Worm (Caenorhabditis elegans) whole organism, L1 larva: ENCODE results near the gene srh-87.

Experiments
- ceh-82 ChIP-seq, 3 experiments: fragments of 150-350 bp in 1 of 3; sonication (generic microtip) in 2 of 3; optimal IDR thresholded peaks; 2 replicates each; lab custom pipeline; 2014 to 2017; ENCODE audit warnings: missing biosample characterization in 3 of 3, missing genetic modification characterization in 3 of 3
- fkh-4 ChIP-seq: sonication (generic microtip); optimal IDR thresholded peaks from 2 replicates; lab custom pipeline; 2016; ENCODE audit warnings: missing compliant biosample characterization, missing genetic modification characterization, borderline replicate concordance
- fkh-8 ChIP-seq: sonication (generic microtip); optimal IDR thresholded peaks from 2 replicates; lab custom pipeline; 2016; ENCODE audit warnings: mild to moderate bottlenecking, missing genetic modification characterization, missing compliant biosample characterization
- isw-1 ChIP-seq: fragments of 200-800 bp; sonication (Bioruptor generic); IDR thresholded peaks from 2 replicates; pipeline ENCODE4 v1.3.6; 2022; ENCODE audit warnings: missing genetic modification characterization, missing compliant biosample characterization
- nhr-237 ChIP-seq: fragments of 150-350 bp; optimal IDR thresholded peaks from 2 replicates; lab custom pipeline; 2014; ENCODE audit warnings: missing biosample characterization, missing genetic modification characterization
- pag-3 ChIP-seq: sonication (generic microtip); optimal IDR thresholded peaks from 2 replicates; lab custom pipeline; 2017; ENCODE audit warnings: missing genetic modification characterization, mild to moderate bottlenecking, missing compliant biosample characterization, antibody characterized with exemption, borderline replicate concordance; ENCODE audit not compliant: insufficient read depth
- snpc-4 ChIP-seq: fragments of 150-350 bp; optimal IDR thresholded peaks from 2 replicates; lab custom pipeline; 2014; ENCODE audit warnings: missing biosample characterization, missing genetic modification characterization
- tbx-2 ChIP-seq: sonication (generic microtip); optimal IDR thresholded peaks from 2 replicates; lab custom pipeline; 2016; ENCODE audit warnings: missing genetic modification characterization, missing compliant biosample characterization
- unc-86 ChIP-seq: sonication (generic microtip); optimal IDR thresholded peaks from 2 replicates; lab custom pipeline; 2016; ENCODE audit warnings: missing genetic modification characterization, missing compliant biosample characterization

DNA sequence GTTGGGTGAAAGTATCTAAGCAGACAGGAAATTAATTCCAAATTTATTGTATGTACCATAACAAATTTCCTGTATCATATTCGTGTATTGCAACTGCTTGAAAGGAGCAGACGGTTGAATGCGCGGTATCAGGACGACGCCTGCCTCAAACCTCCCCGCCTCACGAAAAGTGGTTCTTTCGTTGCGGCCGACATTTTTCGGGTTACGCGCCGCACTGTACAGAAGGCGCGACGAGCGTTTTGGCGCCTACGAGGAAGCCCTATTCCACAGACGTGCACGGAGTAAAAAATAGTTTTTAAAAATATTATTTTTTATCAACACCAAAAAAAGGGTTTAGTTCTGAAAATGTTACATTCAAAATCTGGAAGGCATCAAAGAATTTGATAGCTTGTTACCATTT lies 25.4 kb downstream of the srh-87 start:
- TF ChIP-seq snpc-4 (tag; lab: Kevin White, UChicago) (peak; percentile 44), tbx-2 (tag; lab: Kevin White, UChicago) (no peak), pag-3 (tag; lab: Kevin White, UChicago) (no peak), fkh-4 (no peak), isw-1 (GFP tag; lab: Robert Waterston, UW) (no peak), unc-86 (no peak), nhr-237 (tag; lab: Kevin White, UChicago) (no peak), fkh-8 (tag; lab: Kevin White, UChicago) (no peak), ceh-82 (tag; optimal IDR thresholded peaks at IDR 0.05; lab: Kevin White, UChicago) (no peak)
